Fruit fly (Drosophila melanogaster) whole organism, embryonic: ENCODE measurements around the gene CG34008.

Experiments
- Bgb ChIP-seq: fragments of 200-800 bp; sonication (Bioruptor generic); IDR thresholded peaks from 2 replicates; pipeline ENCODE4 v1.3.6; 2022; ENCODE audit warnings: missing biosample characterization, missing genetic modification characterization; ENCODE audit not compliant: partially characterized antibody
- Blimp-1 ChIP-seq: fragments of 200-800 bp; sonication (Bioruptor generic); optimal IDR thresholded peaks from 3 replicates; lab custom pipeline; 2018; ENCODE audit warnings: missing biosample characterization, missing genetic modification characterization, mild to moderate bottlenecking, moderate library complexity, missing genetic modification reagents
- CG10267 ChIP-seq: fragments of 200-800 bp; sonication (Bioruptor generic); optimal IDR thresholded peaks from 2 replicates; lab custom pipeline; 2018; ENCODE audit warnings: missing biosample characterization, mild to moderate bottlenecking, missing genetic modification characterization, moderate library complexity
- CG11560 ChIP-seq: fragments of 200-800 bp; sonication (Bioruptor generic); IDR thresholded peaks from 3 replicates; pipeline ENCODE4 v1.3.6; 2022; ENCODE audit warnings: missing biosample characterization, missing genetic modification characterization
- CG12942 ChIP-seq: fragments of 200-800 bp; sonication (Bioruptor generic); optimal IDR thresholded peaks from 3 replicates; lab custom pipeline; 2016; ENCODE audit warnings: missing biosample characterization, missing genetic modification characterization
- CG13296 ChIP-seq: fragments of 200-800 bp; sonication (Bioruptor generic); optimal IDR thresholded peaks from 3 replicates; lab custom pipeline; 2018; ENCODE audit warnings: missing biosample characterization, mild to moderate bottlenecking, missing genetic modification characterization
- CG13624 ChIP-seq: fragments of 200-800 bp; sonication (Bioruptor generic); optimal IDR thresholded peaks from 2 replicates; lab custom pipeline; 2016; ENCODE audit warnings: missing biosample characterization, missing genetic modification characterization
- CG13894 ChIP-seq: fragments of 200-800 bp; sonication (Bioruptor generic); optimal IDR thresholded peaks from 3 replicates; lab custom pipeline; 2018; ENCODE audit warnings: missing biosample characterization, mild to moderate bottlenecking, missing genetic modification characterization, moderate library complexity
- CG14710 ChIP-seq: fragments of 200-800 bp; sonication (Bioruptor generic); optimal IDR thresholded peaks from 3 replicates; lab custom pipeline; 2019; ENCODE audit warnings: missing biosample characterization, mild to moderate bottlenecking, missing genetic modification characterization, moderate library complexity
- CG18599 ChIP-seq: fragments of 200-800 bp; sonication (Bioruptor generic); optimal IDR thresholded peaks from 3 replicates; lab custom pipeline; 2017; ENCODE audit warnings: missing biosample characterization, missing genetic modification characterization, mild to moderate bottlenecking, moderate library complexity, missing genetic modification reagents
- CG30431 ChIP-seq: fragments of 200-800 bp; sonication (Bioruptor generic); optimal IDR thresholded peaks from 2 replicates; lab custom pipeline; 2017; ENCODE audit warnings: missing biosample characterization, missing genetic modification characterization
- CG3995 ChIP-seq: fragments of 200-800 bp; sonication (Bioruptor generic); optimal IDR thresholded peaks from 3 replicates; lab custom pipeline; 2016; ENCODE audit warnings: missing biosample characterization, missing genetic modification characterization
- CG4617 ChIP-seq: fragments of 200-800 bp; sonication (Bioruptor generic); optimal IDR thresholded peaks from 3 replicates; lab custom pipeline; 2016; ENCODE audit warnings: missing biosample characterization, missing genetic modification characterization, borderline replicate concordance
- CG4820 ChIP-seq: fragments of 200-800 bp; sonication (Bioruptor generic); optimal IDR thresholded peaks from 3 replicates; lab custom pipeline; 2016; ENCODE audit warnings: missing biosample characterization, missing genetic modification characterization
- CG6689 ChIP-seq: fragments of 200-800 bp; sonication (Bioruptor generic); IDR thresholded peaks from 2 replicates; pipeline ENCODE4 v1.3.6; 2022; ENCODE audit warnings: missing biosample characterization, missing genetic modification characterization
- CG7357 ChIP-seq: fragments of 200-800 bp; sonication (Bioruptor generic); IDR thresholded peaks from 3 replicates; pipeline ENCODE4 v1.3.6; 2022; ENCODE audit warnings: missing biosample characterization, missing genetic modification characterization
- CG8290 ChIP-seq, 3 experiments: fragments of 200-800 bp; sonication (Bioruptor generic); optimal IDR thresholded peaks; 2 replicates each; lab custom pipeline; 2016 to 2019; ENCODE audit warnings: missing biosample characterization in 3 of 3, missing genetic modification characterization in 3 of 3, mild to moderate bottlenecking in 2 of 3, moderate library complexity in 1 of 3
- CG8359 ChIP-seq: fragments of 200-800 bp; sonication (Bioruptor generic); optimal IDR thresholded peaks from 2 replicates; lab custom pipeline; 2017; ENCODE audit warnings: missing biosample characterization, mild to moderate bottlenecking, missing genetic modification characterization, borderline replicate concordance
- CG9727 ChIP-seq: fragments of 200-800 bp; sonication (Bioruptor generic); optimal IDR thresholded peaks from 3 replicates; lab custom pipeline; 2017; ENCODE audit warnings: missing biosample characterization, mild to moderate bottlenecking, missing genetic modification characterization
- CG9932 ChIP-seq: fragments of 200-800 bp; sonication (Bioruptor generic); IDR thresholded peaks from 2 replicates; pipeline ENCODE4 v1.3.6; 2022; ENCODE audit warnings: missing biosample characterization, missing genetic modification characterization
- CHES-1-like ChIP-seq: fragments of 200-800 bp; sonication (Bioruptor generic); optimal IDR thresholded peaks from 2 replicates; lab custom pipeline; 2016; ENCODE audit warnings: missing biosample characterization, missing genetic modification characterization
- CkIIα-i1 ChIP-seq: fragments of 200-800 bp; sonication (Bioruptor generic); IDR thresholded peaks from 2 replicates; pipeline ENCODE4 v1.3.6; 2022; ENCODE audit warnings: missing biosample characterization, missing genetic modification characterization
- CoRest ChIP-seq: fragments of 200-800 bp; sonication (Bioruptor generic); optimal IDR thresholded peaks from 3 replicates; lab custom pipeline; 2018; ENCODE audit warnings: missing biosample characterization, mild to moderate bottlenecking, missing genetic modification characterization, moderate library complexity
- Dbx ChIP-seq: fragments of 200-800 bp; sonication (Bioruptor generic); IDR thresholded peaks from 3 replicates; pipeline ENCODE4 v1.3.6; 2022; ENCODE audit warnings: missing biosample characterization, missing genetic modification characterization
- Dip2 ChIP-seq: fragments of 200-800 bp; sonication (Bioruptor generic); IDR thresholded peaks from 2 replicates; pipeline ENCODE4 v1.3.6; 2022; ENCODE audit warnings: missing biosample characterization, missing genetic modification characterization
- HmgZ ChIP-seq: fragments of 200-800 bp; sonication (Bioruptor generic); optimal IDR thresholded peaks from 2 replicates; lab custom pipeline; 2018; ENCODE audit warnings: missing biosample characterization, mild to moderate bottlenecking, missing genetic modification characterization
- Hmx ChIP-seq: fragments of 200-800 bp; sonication (Bioruptor generic); optimal IDR thresholded peaks from 2 replicates; lab custom pipeline; 2016; ENCODE audit warnings: missing biosample characterization, missing genetic modification characterization
- Hr39 ChIP-seq: fragments of >200 bp; optimal IDR thresholded peaks from 2 replicates; lab custom pipeline; 2017
- Hsf ChIP-seq: fragments of 200-800 bp; sonication (Bioruptor generic); optimal IDR thresholded peaks from 3 replicates; lab custom pipeline; 2016; ENCODE audit warnings: missing biosample characterization, missing genetic modification characterization
- Kr ChIP-seq: fragments of 200-800 bp; sonication (Bioruptor generic); optimal IDR thresholded peaks from 2 replicates; lab custom pipeline; 2017; ENCODE audit warnings: missing biosample characterization, mild to moderate bottlenecking, missing genetic modification characterization
- Mrtf ChIP-seq: fragments of 200-800 bp; sonication (Bioruptor generic); IDR thresholded peaks from 3 replicates; pipeline ENCODE4 v1.3.6; 2022; ENCODE audit warnings: missing biosample characterization, missing genetic modification characterization
- NK7.1 ChIP-seq: fragments of 200-800 bp; sonication (Bioruptor generic); optimal IDR thresholded peaks from 3 replicates; lab custom pipeline; 2016; ENCODE audit warnings: missing biosample characterization, missing genetic modification characterization
- Neu2 ChIP-seq: fragments of 200-800 bp; sonication (Bioruptor generic); optimal IDR thresholded peaks from 3 replicates; lab custom pipeline; 2016; ENCODE audit warnings: missing biosample characterization, missing genetic modification characterization, borderline replicate concordance
- Optix ChIP-seq: fragments of 200-800 bp; sonication (Bioruptor generic); IDR thresholded peaks from 3 replicates; pipeline ENCODE4 v1.3.6; 2022; ENCODE audit warnings: missing biosample characterization, missing genetic modification characterization
- chn ChIP-seq: fragments of 200-800 bp; sonication (Bioruptor generic); optimal IDR thresholded peaks from 2 replicates; lab custom pipeline; 2016; ENCODE audit warnings: missing biosample characterization, missing genetic modification characterization
- corto ChIP-seq: fragments of 200-800 bp; sonication (Bioruptor generic); optimal IDR thresholded peaks from 2 replicates; lab custom pipeline; 2016; ENCODE audit warnings: missing biosample characterization, mild to moderate bottlenecking, missing genetic modification characterization, moderate library complexity
- dmrt11E ChIP-seq: fragments of 200-800 bp; sonication (Bioruptor generic); optimal IDR thresholded peaks from 3 replicates; lab custom pipeline; 2018; ENCODE audit warnings: missing biosample characterization, mild to moderate bottlenecking, missing genetic modification characterization, moderate library complexity
- fd3F ChIP-seq: fragments of 200-800 bp; sonication (Bioruptor generic); optimal IDR thresholded peaks from 2 replicates; lab custom pipeline; 2018; ENCODE audit warnings: missing biosample characterization, mild to moderate bottlenecking, missing genetic modification characterization, moderate library complexity
- gro ChIP-seq: fragments of 200-800 bp; sonication (Bioruptor generic); optimal IDR thresholded peaks from 2 replicates; lab custom pipeline; 2016; ENCODE audit warnings: missing biosample characterization, missing genetic modification characterization
- hbn ChIP-seq: fragments of 200-800 bp; sonication (Bioruptor generic); IDR thresholded peaks from 2 replicates; pipeline ENCODE4 v1.3.6; 2022; ENCODE audit warnings: missing biosample characterization, missing genetic modification characterization; ENCODE audit not compliant: partially characterized antibody
- nerfin-1 ChIP-seq: fragments of 200-800 bp; sonication (Bioruptor generic); optimal IDR thresholded peaks from 3 replicates; lab custom pipeline; 2019; ENCODE audit warnings: missing biosample characterization, mild to moderate bottlenecking, missing genetic modification characterization, moderate library complexity
- phol ChIP-seq: fragments of 200-800 bp; sonication (Bioruptor generic); optimal IDR thresholded peaks from 3 replicates; lab custom pipeline; 2018; ENCODE audit warnings: missing biosample characterization, mild to moderate bottlenecking, missing genetic modification characterization, moderate library complexity
- pum ChIP-seq: fragments of 200-800 bp; sonication (Bioruptor generic); optimal IDR thresholded peaks from 2 replicates; lab custom pipeline; 2016; ENCODE audit warnings: missing biosample characterization, missing genetic modification characterization
- pzg ChIP-seq: fragments of 200-800 bp; sonication (Bioruptor generic); optimal IDR thresholded peaks from 3 replicates; lab custom pipeline; 2018; ENCODE audit warnings: missing biosample characterization, mild to moderate bottlenecking, missing genetic modification characterization, moderate library complexity
- row ChIP-seq: fragments of 200-800 bp; sonication (Bioruptor generic); IDR thresholded peaks from 3 replicates; pipeline ENCODE4 v1.3.6; 2022; ENCODE audit warnings: missing biosample characterization, missing genetic modification characterization
- slp2 ChIP-seq: fragments of 200-800 bp; sonication (Bioruptor generic); optimal IDR thresholded peaks from 2 replicates; lab custom pipeline; 2016; ENCODE audit warnings: missing biosample characterization, missing genetic modification characterization
- tll ChIP-seq, 2 experiments: fragments of 200-800 bp in 1 of 2; fragments of >200 bp in 1 of 2; sonication (Bioruptor generic) in 1 of 2; optimal IDR thresholded peaks; 2 replicates each; lab custom pipeline; 2017 to 2019; ENCODE audit warnings: missing biosample characterization in 2 of 2, missing genetic modification characterization in 2 of 2, mild to moderate bottlenecking in 1 of 2, moderate library complexity in 1 of 2
- z ChIP-seq: fragments of 200-800 bp; sonication (Bioruptor generic); IDR thresholded peaks from 3 replicates; pipeline ENCODE4 v1.3.6; 2022; ENCODE audit warnings: missing biosample characterization, missing genetic modification characterization

CG34008 gene

DNA sequence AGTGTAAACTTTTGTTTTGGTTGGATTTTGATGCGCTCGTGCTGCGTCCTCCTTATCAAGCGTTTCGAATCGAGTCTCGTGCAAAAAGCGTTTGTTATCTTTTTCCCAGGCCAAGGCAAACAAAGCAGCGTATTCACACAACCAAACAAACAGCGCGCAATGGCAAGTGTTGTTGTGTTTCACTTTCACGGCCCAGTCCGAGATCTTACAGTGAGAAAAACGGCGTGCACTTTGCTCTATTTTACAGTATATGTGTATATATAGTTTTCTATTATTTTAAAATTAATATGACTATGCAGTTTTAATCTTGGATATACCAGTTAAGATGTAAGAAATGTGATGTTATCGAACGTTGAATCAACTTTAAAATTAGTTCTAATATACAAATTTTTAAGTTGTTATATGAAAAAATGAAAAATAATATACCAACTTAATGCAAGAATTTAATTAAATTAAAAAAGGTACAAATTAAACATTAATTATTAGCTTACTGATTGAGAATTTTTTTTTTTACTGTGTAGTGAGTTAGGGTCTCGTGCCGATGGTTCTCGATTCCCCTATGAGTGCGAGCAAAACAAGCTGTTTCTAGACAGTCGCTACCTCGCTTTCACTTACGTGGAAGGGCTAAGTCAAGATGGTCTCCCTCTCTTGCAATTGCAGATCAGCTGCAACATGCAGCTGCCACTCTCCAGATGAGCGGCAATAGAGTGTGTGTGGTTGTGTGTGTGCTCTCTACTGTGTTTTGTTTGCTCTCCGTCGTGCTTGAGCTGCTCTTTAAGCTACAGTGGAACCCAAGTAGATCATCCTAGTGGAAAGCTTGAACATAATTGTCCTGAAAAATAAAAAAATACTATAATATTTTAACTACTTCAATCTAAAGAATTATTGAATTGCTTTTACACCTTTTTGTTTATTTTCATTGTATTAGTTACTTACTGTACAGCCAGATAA, 13.1 kb upstream of the CG34008 start (continued):
- TF ChIP-seq CG12942 (GFP tag; lab: Kevin White, UChicago) (peak; percentile 62), Mrtf (GFP tag; lab: Robert Waterston, UW) (peak; percentile 56; the same call in 1 of the 3 replicates), NK7.1 (GFP tag; lab: Kevin White, UChicago) (no peak), Hr39 (lab: Kevin White, UChicago) (no peak), z (GFP tag; lab: Robert Waterston, UW) (no peak), CG10267 (peak; percentile 94), Kr (GFP tag; lab: Kevin White, UChicago) (peak; percentile 93), CG8290 (GFP tag; optimal IDR thresholded peaks at IDR 0.05; lab: Kevin White, UChicago) (peak; percentile 65), CG8290 (tag; optimal IDR thresholded peaks at IDR 0.05; lab: Kevin White, UChicago) (peak; percentile 11 to 25), Hmx (GFP tag; lab: Kevin White, UChicago) (no peak), CG30431 (GFP tag; lab: Kevin White, UChicago) (peak; percentile 68), gro (GFP tag; lab: Kevin White, UChicago) (no peak), CG13624 (GFP tag; lab: Kevin White, UChicago) (no peak), chn (GFP tag; lab: Kevin White, UChicago) (no peak), Dbx (peak; percentile 65), Blimp-1 (peak; percentile 97), Optix (GFP tag; lab: Robert Waterston, UW) (peak; percentile 52; the same call in 1 of the 3 replicates), pzg (GFP tag; lab: Kevin White, UChicago) (no peak), Neu2 (no peak), CG3995 (GFP tag; lab: Kevin White, UChicago) (peak; percentile 22), Dip2 (no peak), tll (GFP tag; optimal IDR thresholded peaks at IDR 0.05; lab: Kevin White, UChicago) (peak in 1 of 2 experiments; percentile 81), CG6689 (peak; percentile 92), CkIIα-i1 (GFP tag; lab: Robert Waterston, UW) (no peak), HmgZ (peak; percentile 50), CG9727 (GFP tag; lab: Kevin White, UChicago) (peak; percentile 97), dmrt11E (tag; lab: Kevin White, UChicago) (peak; percentile 97), row (peak; percentile 73), CG14710 (peak; percentile 98), CG4617 (GFP tag; lab: Kevin White, UChicago) (peak; percentile 43), hbn (GFP tag; lab: Robert Waterston, UW) (no peak), CG11560 (no peak), phol (tag; lab: Kevin White, UChicago) (peak; percentile 97), CG8359 (GFP tag; lab: Kevin White, UChicago) (peak; percentile 69), corto (GFP tag; lab: Kevin White, UChicago) (no peak), Bgb (no peak), CG9932 (no peak), nerfin-1 (tag; lab: Kevin White, UChicago) (peak; percentile 93), CG4820 (peak; percentile 86), CG7357 (GFP tag; lab: Robert Waterston, UW) (peak; percentile 81), CG18599 (GFP tag; lab: Kevin White, UChicago) (peak; percentile 85), Hsf (peak; percentile 25), CG13894 (tag; lab: Kevin White, UChicago) (no peak), CoRest (tag; lab: Kevin White, UChicago) (peak; percentile 95), CG13296 (peak; percentile 83), fd3F (peak; percentile 72), CHES-1-like (GFP tag; lab: Kevin White, UChicago) (no peak), slp2 (GFP tag; lab: Kevin White, UChicago) (no peak), pum (GFP tag; lab: Kevin White, UChicago) (no peak)
